Fruit fly (Drosophila melanogaster): ENCODE results near the gene CG43117.
A peak's percentile ranks its signal among the peaks of the same experiment; 100 is the strongest.

CG43117 gene

dm6 chr3R:26485240-26485865 lies 30.8 kb downstream of the CG43117 start:
- TF ChIP-seq gl (tag; optimal IDR thresholded peaks at IDR 0.05) (no peak), Ets98B (GFP tag; IDR thresholded peaks at IDR 0.05) (no peak), CG17806 (tag; optimal IDR thresholded peaks at IDR 0.05) (peak; percentile 39), CG4496 (GFP tag; IDR thresholded peaks at IDR 0.05) (no peak), rn (GFP tag; IDR thresholded peaks at IDR 0.05) (no peak), CG13204 (GFP tag; optimal IDR thresholded peaks at IDR 0.05) (no peak), CG32121 (GFP tag; IDR thresholded peaks at IDR 0.05) (no peak), D1 (tag; optimal IDR thresholded peaks at IDR 0.05) (no peak), fd96Ca (GFP tag; IDR thresholded peaks at IDR 0.05) (no peak), CG34367 (tag; optimal IDR thresholded peaks at IDR 0.05) (no peak), Snoo (tag; optimal IDR thresholded peaks at IDR 0.05) (no peak), CG12605 (GFP tag; IDR thresholded peaks at IDR 0.05) (no peak), Pif1A (GFP tag; optimal IDR thresholded peaks at IDR 0.05) (peak; percentile 29), CG10348 (GFP tag; IDR thresholded peaks at IDR 0.05) (no peak), CG9948 (tag; optimal IDR thresholded peaks at IDR 0.05) (peak; percentile 30), Pif1B (GFP tag; optimal IDR thresholded peaks at IDR 0.05) (no peak), CG8159 (tag; optimal IDR thresholded peaks at IDR 0.05) (peak; percentile 60), CG14655 (GFP tag; optimal IDR thresholded peaks at IDR 0.05) (peak; percentile 47), EcR (GFP tag; optimal IDR thresholded peaks at IDR 0.05) (no peak), CG15710 (tag; optimal IDR thresholded peaks at IDR 0.05) (peak; percentile 28), CG8301 (tag; optimal IDR thresholded peaks at IDR 0.05) (peak; percentile 21)

dm6 chr3R:26489456-26489855 lies 34.9 kb downstream of the CG43117 start:
- TF ChIP-seq gl (tag; optimal IDR thresholded peaks at IDR 0.05) = peak; percentile 73
- peak; percentile 62; the same call in 1 of the 2 replicates for TF ChIP-seq rn (GFP tag; IDR thresholded peaks at IDR 0.05)
- TF ChIP-seq CG9948 (tag; optimal IDR thresholded peaks at IDR 0.05) = peak; percentile 82
- peak; percentile 81 for TF ChIP-seq CG8301 (tag; optimal IDR thresholded peaks at IDR 0.05)
- peak; percentile 81 for TF ChIP-seq CG14655 (GFP tag; optimal IDR thresholded peaks at IDR 0.05)
- TF ChIP-seq Ets98B (GFP tag; IDR thresholded peaks at IDR 0.05) = peak; percentile 73
- peak; percentile 46 for TF ChIP-seq D1 (tag; optimal IDR thresholded peaks at IDR 0.05)
- peak; percentile 69; the same call in 2 of the 3 replicates for TF ChIP-seq fd96Ca (GFP tag; IDR thresholded peaks at IDR 0.05)
- peak; percentile 60 for TF ChIP-seq Pif1B (GFP tag; optimal IDR thresholded peaks at IDR 0.05)
- peak; percentile 64 for TF ChIP-seq Snoo (tag; optimal IDR thresholded peaks at IDR 0.05)
- TF ChIP-seq CG12605 (GFP tag; IDR thresholded peaks at IDR 0.05) = peak; percentile 79
- TF ChIP-seq Pif1A (GFP tag; optimal IDR thresholded peaks at IDR 0.05) = peak; percentile 75
- peak; percentile 88 for TF ChIP-seq CG8159 (tag; optimal IDR thresholded peaks at IDR 0.05)
- TF ChIP-seq CG32121 (GFP tag; IDR thresholded peaks at IDR 0.05) = peak; percentile 60
- peak; percentile 87 for TF ChIP-seq CG17806 (tag; optimal IDR thresholded peaks at IDR 0.05)
- TF ChIP-seq CG13204 (GFP tag; optimal IDR thresholded peaks at IDR 0.05) = peak; percentile 65
- peak; percentile 82 for TF ChIP-seq CG15710 (tag; optimal IDR thresholded peaks at IDR 0.05)
- TF ChIP-seq CG34367 (tag; optimal IDR thresholded peaks at IDR 0.05) = peak; percentile 81
- no peak for TF ChIP-seq CG10348 (GFP tag; IDR thresholded peaks at IDR 0.05)
- TF ChIP-seq EcR (GFP tag; optimal IDR thresholded peaks at IDR 0.05) = peak; percentile 22
- peak; percentile 82 for TF ChIP-seq CG4496 (GFP tag; IDR thresholded peaks at IDR 0.05)

- TF ChIP-seq gl (tag; optimal IDR thresholded peaks at IDR 0.05) (no peak), D1 (tag; optimal IDR thresholded peaks at IDR 0.05) (no peak), rn (GFP tag; IDR thresholded peaks at IDR 0.05) (no peak), CG15710 (tag; optimal IDR thresholded peaks at IDR 0.05) (peak; percentile 38), Pif1A (GFP tag; optimal IDR thresholded peaks at IDR 0.05) (peak; percentile 12), CG8301 (tag; optimal IDR thresholded peaks at IDR 0.05) (peak; percentile 41), CG32121 (GFP tag; IDR thresholded peaks at IDR 0.05) (no peak), CG8159 (tag; optimal IDR thresholded peaks at IDR 0.05) (peak; percentile 61), Snoo (tag; optimal IDR thresholded peaks at IDR 0.05) (no peak), CG9948 (tag; optimal IDR thresholded peaks at IDR 0.05) (peak; percentile 31), Ets98B (GFP tag; IDR thresholded peaks at IDR 0.05) (0 out of 2 replicates have a peak, but pooled peaks have one; percentile 10), CG17806 (tag; optimal IDR thresholded peaks at IDR 0.05) (peak; percentile 49), CG12605 (GFP tag; IDR thresholded peaks at IDR 0.05) (peak; percentile 37; the same call in 1 of the 2 replicates), Pif1B (GFP tag; optimal IDR thresholded peaks at IDR 0.05) (no peak), CG13204 (GFP tag; optimal IDR thresholded peaks at IDR 0.05) (no peak), CG10348 (GFP tag; IDR thresholded peaks at IDR 0.05) (no peak), CG4496 (GFP tag; IDR thresholded peaks at IDR 0.05) (peak; percentile 52; the same call in 1 of the 3 replicates), EcR (GFP tag; optimal IDR thresholded peaks at IDR 0.05) (no peak), CG14655 (GFP tag; optimal IDR thresholded peaks at IDR 0.05) (peak; percentile 43), fd96Ca (GFP tag; IDR thresholded peaks at IDR 0.05) (no peak), CG34367 (tag; optimal IDR thresholded peaks at IDR 0.05) (no peak)
Observed at dm6 chr3R:26494247-26494646, 39.7 kb downstream of the CG43117 start.

- no peak for TF ChIP-seq CG34367 (tag; optimal IDR thresholded peaks at IDR 0.05)
- peak; percentile 81 for TF ChIP-seq CG14655 (GFP tag; optimal IDR thresholded peaks at IDR 0.05)
- peak; percentile 33 for TF ChIP-seq CG15710 (tag; optimal IDR thresholded peaks at IDR 0.05)
- no peak for TF ChIP-seq Pif1A (GFP tag; optimal IDR thresholded peaks at IDR 0.05)
- TF ChIP-seq Ets98B (GFP tag; IDR thresholded peaks at IDR 0.05) = peak; percentile 81
- TF ChIP-seq fd96Ca (GFP tag; IDR thresholded peaks at IDR 0.05) = peak; percentile 82
- TF ChIP-seq rn (GFP tag; IDR thresholded peaks at IDR 0.05) = peak; percentile 62
- peak; percentile 24 for TF ChIP-seq EcR (GFP tag; optimal IDR thresholded peaks at IDR 0.05)
- peak; percentile 42 for TF ChIP-seq CG9948 (tag; optimal IDR thresholded peaks at IDR 0.05)
- peak; percentile 82 for TF ChIP-seq CG8301 (tag; optimal IDR thresholded peaks at IDR 0.05)
- no peak for TF ChIP-seq D1 (tag; optimal IDR thresholded peaks at IDR 0.05)
- peak; percentile 91 for TF ChIP-seq CG4496 (GFP tag; IDR thresholded peaks at IDR 0.05)
- TF ChIP-seq CG8159 (tag; optimal IDR thresholded peaks at IDR 0.05) = peak; percentile 69
- TF ChIP-seq CG32121 (GFP tag; IDR thresholded peaks at IDR 0.05) = peak; percentile 88
- TF ChIP-seq Pif1B (GFP tag; optimal IDR thresholded peaks at IDR 0.05) = no peak
- 0 out of 2 replicates have a peak, but pooled peaks have one; percentile 34 for TF ChIP-seq CG10348 (GFP tag; IDR thresholded peaks at IDR 0.05)
- no peak for TF ChIP-seq Snoo (tag; optimal IDR thresholded peaks at IDR 0.05)
- TF ChIP-seq gl (tag; optimal IDR thresholded peaks at IDR 0.05) = no peak
- TF ChIP-seq CG13204 (GFP tag; optimal IDR thresholded peaks at IDR 0.05) = peak; percentile 32
- TF ChIP-seq CG12605 (GFP tag; IDR thresholded peaks at IDR 0.05) = peak; percentile 75
- TF ChIP-seq CG17806 (tag; optimal IDR thresholded peaks at IDR 0.05) = peak; percentile 62
Observed at dm6 chr3R:26496356-26496755, 41.8 kb downstream of the CG43117 start.
